Worm (Caenorhabditis elegans): ENCODE data around the gene haao-1.

Gene haao-1

ce11 chrV:9536505-9536904 lies 31.8 kb downstream of the haao-1 start, which contains the start of gene C50F4.4 (continued):
- TF ChIP-seq pax-3 (tag; optimal IDR thresholded peaks at IDR 0.05), result peak; percentile 32
- TF ChIP-seq nhr-237 (tag; optimal IDR thresholded peaks at IDR 0.05), result no peak
- no peak for TF ChIP-seq elt-2 (tag; optimal IDR thresholded peaks at IDR 0.05)
- peak; percentile 42; the same call in 1 of the 2 replicates for TF ChIP-seq nhr-19 (GFP tag; conservative IDR thresholded peaks at IDR 0.05)

- no peak for TF ChIP-seq lin-15B (tag; optimal IDR thresholded peaks at IDR 0.05)
- no peak for TF ChIP-seq alr-1 (tag; optimal IDR thresholded peaks at IDR 0.05; ENCODE audit: borderline replicate concordance)
- no peak for TF ChIP-seq lin-39 (tag; optimal IDR thresholded peaks at IDR 0.05)
- TF ChIP-seq ceh-63 (GFP tag; optimal IDR thresholded peaks at IDR 0.05), result no peak
Measured at ce11 chrV:9539638-9540037, 34.9 kb downstream of the haao-1 start, which contains the start of gene C50F4.12. Gene C50F4.12, minus strand, starts transcription at chrV:9539738.

- TF ChIP-seq efl-3 (GFP tag; optimal IDR thresholded peaks at IDR 0.05) (no peak), tlp-1 (tag; optimal IDR thresholded peaks at IDR 0.05) (no peak), egl-13 (tag; optimal IDR thresholded peaks at IDR 0.05) (no peak)
Measured at ce11 chrV:9541506-9541905, 36.8 kb downstream of the haao-1 start, which contains the start of gene C50F4.16. Gene C50F4.16, minus strand, starts transcription at chrV:9541606.

ce11 chrV:9544176-9544632 lies 39.5 kb downstream of the haao-1 start, which contains the start of gene mdf-1:
Gene mdf-1, minus strand, starts transcription at chrV:9544226.
- TF ChIP-seq lir-3 (tag; optimal IDR thresholded peaks at IDR 0.05; ENCODE audit: poor library complexity), result peak; percentile 57
- no peak for TF ChIP-seq tlp-1 (tag; optimal IDR thresholded peaks at IDR 0.05)
- TF ChIP-seq elt-3 (tag; optimal IDR thresholded peaks at IDR 0.05), result peak in 1 of 6 experiments; percentile 82
- TF ChIP-seq fkh-10 (GFP tag; optimal IDR thresholded peaks at IDR 0.05), result no peak
- no peak for TF ChIP-seq zag-1 (tag; optimal IDR thresholded peaks at IDR 0.05)
- TF ChIP-seq swsn-7 (tag; optimal IDR thresholded peaks at IDR 0.05), result peak; percentile 67
- no peak for TF ChIP-seq nhr-28 (tag; optimal IDR thresholded peaks at IDR 0.05)
- no peak for TF ChIP-seq vab-15 (tag; optimal IDR thresholded peaks at IDR 0.05)
- TF ChIP-seq xbp-1 (tag; optimal IDR thresholded peaks at IDR 0.05), result peak; percentile 60
- TF ChIP-seq nhr-47 (tag; optimal IDR thresholded peaks at IDR 0.05), result peak; percentile 75
- TF ChIP-seq blmp-1 (tag; optimal IDR thresholded peaks at IDR 0.05), result peak; percentile 62
- TF ChIP-seq nhr-19 (GFP tag; conservative IDR thresholded peaks at IDR 0.05), result peak; percentile 49
- no peak for TF ChIP-seq zip-4 (GFP tag; optimal IDR thresholded peaks at IDR 0.05)
- no peak for TF ChIP-seq sup-37 (GFP tag; optimal IDR thresholded peaks at IDR 0.05)
- TF ChIP-seq dsc-1 (tag; optimal IDR thresholded peaks at IDR 0.05), result peak; percentile 49
- peak; percentile 67 for TF ChIP-seq skn-1 (tag; optimal IDR thresholded peaks at IDR 0.05)
- peak; percentile 62 for TF ChIP-seq lin-13 (GFP tag; optimal IDR thresholded peaks at IDR 0.05)
- no peak for TF ChIP-seq ces-1 (GFP tag; optimal IDR thresholded peaks at IDR 0.05)
- no peak for TF ChIP-seq unc-30 (tag; optimal IDR thresholded peaks at IDR 0.05)
- peak; percentile 26; the same call in 1 of the 2 replicates for TF ChIP-seq ceh-88 (GFP tag; IDR thresholded peaks at IDR 0.05)
- TF ChIP-seq hlh-4 (tag; optimal IDR thresholded peaks at IDR 0.05), result no peak
- TF ChIP-seq egl-27 (tag; optimal IDR thresholded peaks at IDR 0.05), result no peak
- no peak for TF ChIP-seq nhr-77 (tag; optimal IDR thresholded peaks at IDR 0.05)
- peak; percentile 35 for TF ChIP-seq snpc-4 (tag; optimal IDR thresholded peaks at IDR 0.05)
- no peak for TF ChIP-seq nhr-84 (tag; optimal IDR thresholded peaks at IDR 0.05)
- TF ChIP-seq ztf-4 (tag; optimal IDR thresholded peaks at IDR 0.05), result peak; percentile 24
- TF ChIP-seq sox-4 (tag; optimal IDR thresholded peaks at IDR 0.05), result no peak
- TF ChIP-seq elt-2 (tag; optimal IDR thresholded peaks at IDR 0.05), result no peak
- no peak for TF ChIP-seq nhr-11 (tag; optimal IDR thresholded peaks at IDR 0.05)
- peak; percentile 14 to 68 (median 43) for TF ChIP-seq ceh-82 (tag; optimal IDR thresholded peaks at IDR 0.05)
- TF ChIP-seq nhr-76 (tag; optimal IDR thresholded peaks at IDR 0.05), result no peak
- peak; percentile 79 for TF ChIP-seq snu-23 (GFP tag; optimal IDR thresholded peaks at IDR 0.05)
- TF ChIP-seq ceh-8 (GFP tag; optimal IDR thresholded peaks at IDR 0.05), result peak; percentile 34
- TF ChIP-seq Y116A8C.19 (tag; optimal IDR thresholded peaks at IDR 0.05; ENCODE audit: borderline replicate concordance), result no peak
- peak; percentile 59 to 81 for TF ChIP-seq lsy-2 (tag; optimal IDR thresholded peaks at IDR 0.05)
- TF ChIP-seq C16A3.4 (tag; optimal IDR thresholded peaks at IDR 0.05), result peak; percentile 85
- TF ChIP-seq sptf-1 (tag; optimal IDR thresholded peaks at IDR 0.05), result no peak
- no peak for TF ChIP-seq fkh-4 (tag; optimal IDR thresholded peaks at IDR 0.05; ENCODE audit: borderline replicate concordance)
- TF ChIP-seq ceh-63 (GFP tag; optimal IDR thresholded peaks at IDR 0.05), result no peak
- TF ChIP-seq pqm-1 (tag; optimal IDR thresholded peaks at IDR 0.05), result no peak

Measured in whole organism, L1 larva.